Fruit fly (Drosophila melanogaster): ENCODE measurements around the gene rtp.

DNA sequence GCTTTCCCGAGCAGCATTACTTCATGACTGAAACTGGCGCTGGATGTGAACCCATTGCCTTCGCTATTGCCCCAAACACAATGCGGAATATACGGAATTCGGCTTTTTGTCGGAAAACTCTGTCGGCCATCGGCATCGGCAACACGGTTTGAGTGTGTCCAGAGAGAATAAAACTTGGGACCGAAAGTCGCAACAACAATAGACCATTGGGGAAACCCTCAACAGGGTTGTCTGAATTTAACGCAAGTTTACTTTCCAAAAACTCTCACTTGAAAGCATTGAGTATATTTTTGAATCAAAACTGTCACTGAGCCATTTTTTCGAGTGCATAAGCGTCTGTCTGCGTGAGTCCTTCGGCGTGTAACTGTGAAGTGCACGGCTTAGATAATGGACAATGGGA lies 38.8 kb downstream of the rtp start:
- TF ChIP-seq sd (tag; optimal IDR thresholded peaks at IDR 0.05), result peak; percentile 16
- TF ChIP-seq CG12659 (GFP tag; optimal IDR thresholded peaks at IDR 0.05), result peak; percentile 62
- TF ChIP-seq Lpt (GFP tag; optimal IDR thresholded peaks at IDR 0.05), result no peak
- TF ChIP-seq CG2202 (tag; optimal IDR thresholded peaks at IDR 0.05), result no peak
- no peak for TF ChIP-seq exex (tag; optimal IDR thresholded peaks at IDR 0.05)
- no peak for TF ChIP-seq CG32767 (GFP tag; IDR thresholded peaks at IDR 0.05)
- TF ChIP-seq CG4424 (GFP tag; optimal IDR thresholded peaks at IDR 0.05), result peak; percentile 23
- peak; percentile 26 for TF ChIP-seq B-H2 (GFP tag; optimal IDR thresholded peaks at IDR 0.05)
- no peak for TF ChIP-seq CG4328 (GFP tag; optimal IDR thresholded peaks at IDR 0.05)
- no peak for TF ChIP-seq Usf (GFP tag; optimal IDR thresholded peaks at IDR 0.05)
- TF ChIP-seq CG7928 (GFP tag; optimal IDR thresholded peaks at IDR 0.05), result no peak
